Worm (Caenorhabditis elegans) whole organism, L3 larva: ENCODE measurements around the gene C54D10.13.

Experiments
- ceh-28 ChIP-seq: fragments of 150-350 bp; optimal IDR thresholded peaks from 2 replicates; lab custom pipeline; 2014; ENCODE audit warnings: missing biosample characterization, missing genetic modification reagents, missing genetic modification characterization
- lin-15B ChIP-seq: fragments of 150-350 bp; optimal IDR thresholded peaks from 2 replicates; lab custom pipeline; 2014; ENCODE audit warnings: missing biosample characterization, missing genetic modification characterization
- lin-39 ChIP-seq: fragments of 150-350 bp; optimal IDR thresholded peaks from 2 replicates; lab custom pipeline; 2018; ENCODE audit warnings: missing biosample characterization, missing genetic modification reagents, missing genetic modification characterization
- nhr-23 ChIP-seq: fragments of 150-350 bp; optimal IDR thresholded peaks from 2 replicates; lab custom pipeline; 2014; ENCODE audit warnings: missing biosample characterization, missing genetic modification reagents, missing genetic modification characterization
- sea-2 ChIP-seq: fragments of 150-350 bp; sonication (generic microtip); optimal IDR thresholded peaks from 4 replicates; lab custom pipeline; 2014; ENCODE audit warnings: missing biosample characterization, missing genetic modification reagents, missing genetic modification characterization
- snpc-4 ChIP-seq: fragments of 150-350 bp; optimal IDR thresholded peaks from 2 replicates; lab custom pipeline; 2014; ENCODE audit warnings: missing biosample characterization, missing genetic modification characterization

- TF ChIP-seq sea-2 (GFP tag; lab: Kevin White, UChicago) (no peak), nhr-23 (tag; lab: Kevin White, UChicago) (no peak), snpc-4 (tag; lab: Kevin White, UChicago) (no peak), lin-39 (tag; lab: Kevin White, UChicago) (no peak), lin-15B (tag; lab: Kevin White, UChicago) (no peak), ceh-28 (tag; lab: Kevin White, UChicago) (no peak)
These were observed 23.6 kb upstream of the C54D10.13 start for ce11 chrV:12455695-12456094.
